Fruit fly (Drosophila melanogaster): ENCODE results near the gene CG43861.

DNA sequence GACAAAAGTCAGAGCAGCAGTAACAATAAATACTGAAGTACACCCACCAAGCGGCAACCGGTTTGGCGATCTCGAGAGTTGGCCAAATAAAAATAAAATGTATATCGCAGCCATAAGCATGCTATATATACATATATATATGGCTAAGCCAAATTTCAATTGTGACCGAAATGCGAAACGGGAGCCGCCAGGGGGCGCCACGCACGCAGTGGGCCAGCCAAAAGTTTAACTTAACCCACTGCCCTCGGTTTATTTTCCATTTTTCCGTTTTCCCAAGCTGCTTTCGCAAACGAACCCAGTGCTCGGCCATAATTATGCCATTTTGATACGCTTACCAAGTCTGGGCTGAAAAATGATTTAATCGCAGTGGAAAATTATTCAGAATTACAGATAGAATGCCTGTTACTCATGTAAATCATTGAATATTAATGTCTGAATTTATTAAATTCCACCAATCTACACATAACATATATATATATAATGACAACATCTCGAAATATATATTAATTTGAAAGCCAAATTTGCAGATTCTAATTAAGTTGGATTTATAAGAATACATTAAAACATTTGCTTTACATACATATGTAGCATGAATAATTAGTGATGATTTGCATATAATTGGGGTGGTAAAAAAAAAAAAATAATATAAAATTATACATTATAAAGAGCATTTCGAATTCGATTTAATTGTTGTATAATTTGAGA is 27.3 kb downstream of the CG43861 start:
- no peak for TF ChIP-seq Ravus (GFP tag; IDR thresholded peaks at IDR 0.05)
- TF ChIP-seq Fer3 (tag; optimal IDR thresholded peaks at IDR 0.05) = no peak
- no peak for TF ChIP-seq Dp (GFP tag; optimal IDR thresholded peaks at IDR 0.05)
- no peak for TF ChIP-seq PHDP (tag; optimal IDR thresholded peaks at IDR 0.05)
- TF ChIP-seq mirr (GFP tag; optimal IDR thresholded peaks at IDR 0.05) = no peak

Measured in whole organism, embryonic.